Worm (Caenorhabditis elegans) whole organism, mixed stage, embryonic: ENCODE results near the gene D2021.4.

Experiments used
- drap-1 ChIP-seq: fragments of 200-800 bp; sonication (Bioruptor generic); optimal IDR thresholded peaks from 3 replicates; lab custom pipeline; 2018; ENCODE audit warnings: mild to moderate bottlenecking, missing genetic modification characterization, missing compliant biosample characterization
- snpc-4 ChIP-seq: fragments of 150-350 bp; optimal IDR thresholded peaks from 2 replicates; lab custom pipeline; 2014; ENCODE audit warnings: missing biosample characterization, missing genetic modification characterization
- unc-62 ChIP-seq: fragments of 150-350 bp; optimal IDR thresholded peaks from 2 replicates; lab custom pipeline; 2014; ENCODE audit warnings: missing biosample characterization, missing genetic modification reagents, missing genetic modification characterization
- ztf-11 ChIP-seq: fragments of 150-350 bp; optimal IDR thresholded peaks from 2 replicates; lab custom pipeline; 2014; ENCODE audit warnings: missing biosample characterization, missing genetic modification characterization

DNA sequence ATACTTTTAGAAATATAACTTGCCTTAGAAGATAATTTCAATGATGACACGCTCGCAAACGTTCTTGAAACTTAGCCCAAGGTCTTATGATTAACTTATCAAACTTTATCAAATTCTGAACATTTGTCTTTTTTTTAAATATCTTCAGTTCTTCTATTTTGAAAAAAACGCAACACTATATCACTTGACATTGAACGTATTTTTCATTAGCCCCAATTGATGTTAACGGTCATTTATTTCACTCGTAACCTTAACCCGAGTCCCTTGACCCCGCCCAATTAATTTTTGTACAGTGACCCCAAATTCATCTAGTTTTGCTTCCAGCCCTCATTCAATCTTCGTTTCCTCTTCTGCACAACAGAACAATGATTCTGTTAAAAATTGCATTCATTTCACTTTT is 37.0 kb upstream of the D2021.4 start, which contains the start of gene F18E9.3:
- TF ChIP-seq drap-1 (no peak), snpc-4 (tag; lab: Kevin White, UChicago) (no peak), unc-62 (GFP tag; lab: Kevin White, UChicago) (no peak), ztf-11 (tag; lab: Kevin White, UChicago) (no peak)
